Worm (Caenorhabditis elegans) whole organism, L1 larva: Measurements from ENCODE around the gene srlf-32.

Experiments used
- C16A3.4 ChIP-seq: fragments of 150-350 bp; optimal IDR thresholded peaks from 2 replicates; lab custom pipeline; 2014; ENCODE audit warnings: missing biosample characterization, missing genetic modification characterization
- C34B4.2 ChIP-seq: sonication (generic microtip); optimal IDR thresholded peaks from 2 replicates; lab custom pipeline; 2017; ENCODE audit warnings: mild to moderate bottlenecking, missing genetic modification characterization, missing compliant biosample characterization
- Y116A8C.19 ChIP-seq: sonication (generic microtip); optimal IDR thresholded peaks from 2 replicates; lab custom pipeline; 2016; ENCODE audit warnings: missing compliant biosample characterization, missing genetic modification characterization, borderline replicate concordance
- aha-1 ChIP-seq: fragments of 150-350 bp; optimal IDR thresholded peaks from 2 replicates; lab custom pipeline; 2014; ENCODE audit warnings: missing biosample characterization, missing genetic modification characterization
- alr-1 ChIP-seq: fragments of 200-800 bp; sonication (Bioruptor generic); optimal IDR thresholded peaks from 2 replicates; lab custom pipeline; 2018; ENCODE audit warnings: borderline replicate concordance, mild to moderate bottlenecking, missing genetic modification characterization, missing compliant biosample characterization
- ama-1 ChIP-seq: fragments of 150-350 bp; optimal IDR thresholded peaks from 2 replicates; lab custom pipeline; 2014
- ceh-88 ChIP-seq: fragments of 200-800 bp; sonication (Bioruptor generic); IDR thresholded peaks from 2 replicates; pipeline ENCODE4 v1.3.6; 2022; ENCODE audit warnings: missing genetic modification characterization, missing compliant biosample characterization
- dsc-1 ChIP-seq: sonication (generic microtip); optimal IDR thresholded peaks from 2 replicates; lab custom pipeline; 2016; ENCODE audit warnings: mild to moderate bottlenecking, missing genetic modification characterization, missing compliant biosample characterization
- efl-1 ChIP-seq, 4 experiments: fragments of 150-350 bp; optimal IDR thresholded peaks in 3 of 4; peaks in 1 of 4; 1 replicate in 1 of 4; 2 replicates in 3 of 4; lab custom pipeline; 2014; ENCODE audit warnings: missing biosample characterization in 2 of 4, missing genetic modification characterization in 2 of 4, missing genetic modification reagents in 2 of 4
- efl-3 ChIP-seq: fragments of 200-800 bp; sonication (Bioruptor generic); optimal IDR thresholded peaks from 2 replicates; lab custom pipeline; 2018; ENCODE audit warnings: mild to moderate bottlenecking, missing genetic modification characterization, missing compliant biosample characterization
- egl-27 ChIP-seq, 2 experiments: fragments of 150-350 bp in 1 of 2; sonication (generic microtip); optimal IDR thresholded peaks; 3 replicates each; lab custom pipeline; 2017 to 2018; ENCODE audit warnings: missing biosample characterization in 2 of 2, missing genetic modification characterization in 2 of 2, missing genetic modification reagents in 2 of 2
- ets-5 ChIP-seq: fragments of 200-800 bp; sonication (Bioruptor generic); IDR thresholded peaks from 2 replicates; pipeline ENCODE4 v1.3.6; 2022; ENCODE audit warnings: missing genetic modification characterization, missing compliant biosample characterization
- fkh-4 ChIP-seq: sonication (generic microtip); optimal IDR thresholded peaks from 2 replicates; lab custom pipeline; 2016; ENCODE audit warnings: missing compliant biosample characterization, missing genetic modification characterization, borderline replicate concordance
- fkh-8 ChIP-seq: sonication (generic microtip); optimal IDR thresholded peaks from 2 replicates; lab custom pipeline; 2016; ENCODE audit warnings: mild to moderate bottlenecking, missing genetic modification characterization, missing compliant biosample characterization
- fos-1 ChIP-seq: fragments of 150-350 bp; optimal IDR thresholded peaks from 2 replicates; lab custom pipeline; 2014; ENCODE audit warnings: missing biosample characterization, missing genetic modification characterization
- hlh-17 ChIP-seq: fragments of 200-800 bp; sonication (Bioruptor generic); optimal IDR thresholded peaks from 2 replicates; lab custom pipeline; 2018; ENCODE audit warnings: missing genetic modification characterization, mild to moderate bottlenecking, missing compliant biosample characterization, moderate library complexity, borderline replicate concordance
- irx-1 ChIP-seq: sonication (generic microtip); optimal IDR thresholded peaks from 2 replicates; lab custom pipeline; 2016; ENCODE audit warnings: missing genetic modification characterization, missing compliant biosample characterization
- isw-1 ChIP-seq: fragments of 200-800 bp; sonication (Bioruptor generic); IDR thresholded peaks from 2 replicates; pipeline ENCODE4 v1.3.6; 2022; ENCODE audit warnings: missing genetic modification characterization, missing compliant biosample characterization
- lin-14 ChIP-seq: fragments of 200-800 bp; sonication (Bioruptor generic); optimal IDR thresholded peaks from 2 replicates; lab custom pipeline; 2018; ENCODE audit warnings: mild to moderate bottlenecking, missing genetic modification characterization, moderate library complexity, missing compliant biosample characterization
- lsy-2 ChIP-seq, 2 experiments: fragments of 150-350 bp; optimal IDR thresholded peaks; 2 replicates each; lab custom pipeline; 2014; ENCODE audit warnings: missing biosample characterization in 2 of 2, missing genetic modification characterization in 2 of 2
- mab-9 ChIP-seq: fragments of 200-800 bp; sonication (Bioruptor generic); IDR thresholded peaks from 2 replicates; pipeline ENCODE4 v1.3.6; 2022; ENCODE audit warnings: missing genetic modification reagents, missing genetic modification characterization, missing compliant biosample characterization
- mdl-1 ChIP-seq, 2 experiments: fragments of 150-350 bp; optimal IDR thresholded peaks; 2 replicates each; lab custom pipeline; 2014 to 2017; ENCODE audit warnings: missing biosample characterization in 2 of 2, missing genetic modification characterization in 2 of 2, inconsistent platforms in 1 of 2
- mep-1 ChIP-seq: fragments of 150-350 bp; optimal IDR thresholded peaks from 2 replicates; lab custom pipeline; 2014; ENCODE audit warnings: missing biosample characterization, missing genetic modification characterization
- nhr-11 ChIP-seq: fragments of 150-350 bp; optimal IDR thresholded peaks from 2 replicates; lab custom pipeline; 2014; ENCODE audit warnings: missing biosample characterization, missing genetic modification characterization
- nhr-20 ChIP-seq: sonication (generic microtip); optimal IDR thresholded peaks from 2 replicates; lab custom pipeline; 2016; ENCODE audit warnings: mild to moderate bottlenecking, missing genetic modification characterization, missing compliant biosample characterization
- nhr-237 ChIP-seq: fragments of 150-350 bp; optimal IDR thresholded peaks from 2 replicates; lab custom pipeline; 2014; ENCODE audit warnings: missing biosample characterization, missing genetic modification characterization
- nhr-71 ChIP-seq: sonication (generic microtip); optimal IDR thresholded peaks from 2 replicates; lab custom pipeline; 2016; ENCODE audit warnings: mild to moderate bottlenecking, missing genetic modification characterization, moderate library complexity, missing compliant biosample characterization
- nhr-76 ChIP-seq: sonication (generic microtip); optimal IDR thresholded peaks from 2 replicates; lab custom pipeline; 2017; ENCODE audit warnings: missing biosample characterization, missing genetic modification characterization
- nhr-77 ChIP-seq: fragments of 150-350 bp; optimal IDR thresholded peaks from 2 replicates; lab custom pipeline; 2014; ENCODE audit warnings: missing biosample characterization, missing genetic modification characterization
- nhr-85 ChIP-seq: sonication (generic microtip); peaks from one replicate; lab custom pipeline; 2016; ENCODE audit warnings: missing genetic modification characterization, inconsistent platforms, missing compliant biosample characterization
- nhr-90 ChIP-seq: sonication (generic microtip); optimal IDR thresholded peaks from 2 replicates; lab custom pipeline; 2016; ENCODE audit warnings: mild to moderate bottlenecking, missing genetic modification characterization, missing compliant biosample characterization; ENCODE audit not compliant: poor library complexity
- pax-3 ChIP-seq: fragments of 200-800 bp; sonication (Bioruptor generic); optimal IDR thresholded peaks from 2 replicates; lab custom pipeline; 2018; ENCODE audit warnings: mild to moderate bottlenecking, missing genetic modification characterization, moderate library complexity, missing compliant biosample characterization
- pqm-1 ChIP-seq: sonication (generic microtip); optimal IDR thresholded peaks from 3 replicates; lab custom pipeline; 2017; ENCODE audit warnings: missing biosample characterization, missing genetic modification characterization
- rnt-1 ChIP-seq: sonication (generic microtip); optimal IDR thresholded peaks from 2 replicates; lab custom pipeline; 2016; ENCODE audit warnings: mild to moderate bottlenecking, missing genetic modification characterization, moderate library complexity, missing compliant biosample characterization
- snpc-4 ChIP-seq: fragments of 150-350 bp; optimal IDR thresholded peaks from 2 replicates; lab custom pipeline; 2014; ENCODE audit warnings: missing biosample characterization, missing genetic modification characterization
- snu-23 ChIP-seq: sonication (generic microtip); optimal IDR thresholded peaks from 2 replicates; lab custom pipeline; 2016; ENCODE audit warnings: missing genetic modification characterization, missing compliant biosample characterization
- sox-4 ChIP-seq: sonication (generic microtip); optimal IDR thresholded peaks from 2 replicates; lab custom pipeline; 2016; ENCODE audit warnings: missing genetic modification characterization, missing compliant biosample characterization
- sptf-1 ChIP-seq: fragments of 150-350 bp; optimal IDR thresholded peaks from 2 replicates; lab custom pipeline; 2014; ENCODE audit warnings: missing biosample characterization, missing genetic modification characterization
- sup-37 ChIP-seq: fragments of 200-800 bp; sonication (Bioruptor generic); optimal IDR thresholded peaks from 2 replicates; lab custom pipeline; 2018; ENCODE audit warnings: mild to moderate bottlenecking, missing genetic modification characterization, missing compliant biosample characterization
- tlp-1 ChIP-seq: fragments of 150-350 bp; optimal IDR thresholded peaks from 2 replicates; lab custom pipeline; 2014; ENCODE audit warnings: missing biosample characterization, missing genetic modification characterization
- unc-130 ChIP-seq: fragments of 150-350 bp; optimal IDR thresholded peaks from 2 replicates; lab custom pipeline; 2017; ENCODE audit warnings: missing biosample characterization, missing genetic modification characterization, inconsistent platforms
- unc-30 ChIP-seq: sonication (generic microtip); optimal IDR thresholded peaks from 2 replicates; lab custom pipeline; 2017; ENCODE audit warnings: missing biosample characterization, missing genetic modification characterization
- unc-86 ChIP-seq: sonication (generic microtip); optimal IDR thresholded peaks from 2 replicates; lab custom pipeline; 2016; ENCODE audit warnings: missing genetic modification characterization, missing compliant biosample characterization
- unc-98 ChIP-seq: fragments of 200-800 bp; sonication (Bioruptor generic); IDR thresholded peaks from 2 replicates; pipeline ENCODE4 v1.3.6; 2022; ENCODE audit warnings: missing genetic modification characterization, missing compliant biosample characterization
- vab-15 ChIP-seq: sonication (generic microtip); optimal IDR thresholded peaks from 2 replicates; lab custom pipeline; 2017; ENCODE audit warnings: missing genotype, mild to moderate bottlenecking, missing genetic modification characterization, missing compliant biosample characterization
- xbp-1 ChIP-seq: sonication (generic microtip); optimal IDR thresholded peaks from 2 replicates; lab custom pipeline; 2016; ENCODE audit warnings: missing genetic modification characterization, missing compliant biosample characterization
- zip-4 ChIP-seq: fragments of 200-800 bp; sonication (Bioruptor generic); optimal IDR thresholded peaks from 2 replicates; lab custom pipeline; 2018; ENCODE audit warnings: mild to moderate bottlenecking, missing genetic modification characterization, moderate library complexity, missing compliant biosample characterization
- ztf-11 ChIP-seq, 2 experiments: sonication (generic microtip); optimal IDR thresholded peaks; 2 replicates each; lab custom pipeline; 2016 to 2017; ENCODE audit warnings: missing genetic modification characterization in 2 of 2, missing biosample characterization in 1 of 2, missing compliant biosample characterization in 1 of 2
- ztf-4 ChIP-seq: fragments of 150-350 bp; optimal IDR thresholded peaks from 2 replicates; lab custom pipeline; 2014; ENCODE audit warnings: missing biosample characterization, missing genetic modification characterization

Gene srlf-32

DNA sequence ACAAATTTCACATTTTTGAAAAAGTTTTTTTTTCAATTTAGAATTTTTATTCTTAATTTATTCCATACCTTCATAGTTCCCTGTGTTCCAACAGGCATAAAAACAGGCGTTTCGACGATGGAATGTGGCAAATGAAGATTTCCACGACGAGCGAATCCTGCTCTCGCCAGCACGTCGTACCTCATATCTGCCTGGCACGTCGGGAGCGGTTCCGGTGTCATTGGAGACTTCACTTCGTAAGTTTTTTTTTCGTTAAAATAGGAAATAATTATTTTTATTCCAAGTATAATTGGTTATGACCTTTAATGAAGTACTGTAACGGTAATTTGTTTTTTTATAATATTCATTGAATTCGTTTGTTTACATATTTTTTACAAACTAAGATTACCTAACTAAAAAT, 33.7 kb downstream of the srlf-32 start, which contains the start of gene tgt-1:
TSS of gene tgt-1 (minus strand) at position 232 of the 400 bp plus-strand sequence.
- TF ChIP-seq efl-1 (optimal IDR thresholded peaks at IDR 0.05; lab: Kevin White, UChicago), result no peak
- TF ChIP-seq efl-1 (GFP tag; optimal IDR thresholded peaks at IDR 0.05 in 1 of 2; lab: Kevin White, UChicago), result peak in 1 of 2 experiments; percentile 28
- no peak for TF ChIP-seq rnt-1 (tag; lab: Kevin White, UChicago)
- no peak for TF ChIP-seq unc-86 (tag; lab: Kevin White, UChicago)
- TF ChIP-seq zip-4, result no peak
- peak; percentile 3 for TF ChIP-seq nhr-90 (tag; lab: Kevin White, UChicago)
- no peak for TF ChIP-seq unc-130 (tag; lab: Kevin White, UChicago)
- TF ChIP-seq tlp-1 (tag; lab: Kevin White, UChicago), result no peak
- no peak for TF ChIP-seq unc-30
- TF ChIP-seq nhr-85 (tag; lab: Kevin White, UChicago), result no peak
- no peak for TF ChIP-seq snpc-4 (tag; lab: Kevin White, UChicago)
- no peak for TF ChIP-seq lin-14
- no peak for TF ChIP-seq lsy-2 (tag; optimal IDR thresholded peaks at IDR 0.05; lab: Kevin White, UChicago)
- TF ChIP-seq fkh-8 (tag; lab: Kevin White, UChicago), result no peak
- TF ChIP-seq nhr-11 (tag; lab: Kevin White, UChicago), result no peak
- no peak for TF ChIP-seq snu-23
- no peak for TF ChIP-seq isw-1 (GFP tag; lab: Robert Waterston, UW)

DNA sequence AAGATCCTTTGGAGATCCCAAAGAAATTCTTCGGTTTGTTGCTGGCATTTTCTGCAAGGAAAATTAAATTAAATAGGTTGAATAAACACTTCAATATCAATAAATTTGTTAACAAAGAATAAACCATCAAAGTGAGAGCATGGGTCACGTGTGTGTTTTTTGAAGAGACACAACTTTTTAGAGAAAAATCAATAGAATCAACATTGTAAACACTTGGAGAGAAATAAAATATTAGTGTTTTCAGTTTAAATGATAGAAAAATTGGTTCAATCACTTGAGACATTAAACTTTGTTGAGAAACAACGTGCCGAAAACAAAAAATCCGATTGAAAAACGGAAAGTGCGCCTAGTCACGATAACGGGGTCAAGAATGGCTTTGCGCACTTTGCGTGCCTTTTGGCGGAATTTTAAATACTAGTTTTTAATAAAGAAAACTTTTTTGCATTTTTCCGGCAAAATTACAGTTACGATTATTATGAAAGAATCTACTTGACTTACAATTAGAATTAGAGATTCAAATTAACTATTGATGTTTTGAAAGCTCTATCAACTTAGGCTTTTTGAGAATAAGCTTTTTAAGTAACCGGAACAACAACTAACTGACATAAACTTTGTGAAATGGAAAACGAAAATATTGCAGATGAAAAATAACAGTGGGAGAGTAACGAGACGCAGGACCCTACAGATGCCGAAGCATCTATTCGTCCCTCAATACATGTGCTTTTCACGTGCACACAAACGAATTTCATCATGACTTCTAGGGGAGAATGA, 35.8 kb downstream of the srlf-32 start, which contains the start of gene ZK829.7:
TSS of gene ZK829.7 (minus strand) at position 51 of the 771 bp plus-strand sequence.
- peak; percentile 80 for TF ChIP-seq lsy-2 (tag; optimal IDR thresholded peaks at IDR 0.05; lab: Kevin White, UChicago)
- TF ChIP-seq alr-1 (tag; lab: Kevin White, UChicago), result no peak
- peak; percentile 61 for TF ChIP-seq nhr-77 (tag; lab: Kevin White, UChicago)
- no peak for TF ChIP-seq aha-1 (tag; lab: Kevin White, UChicago)
- peak; percentile 29 for TF ChIP-seq fkh-4 (tag; lab: Kevin White, UChicago)
- no peak for TF ChIP-seq C34B4.2 (tag; lab: Kevin White, UChicago)
- no peak for TF ChIP-seq vab-15
- peak; percentile 33 for TF ChIP-seq sup-37
- no peak for TF ChIP-seq ama-1
- peak; percentile 59 for TF ChIP-seq ztf-4 (tag; lab: Kevin White, UChicago)
- TF ChIP-seq nhr-76 (tag; lab: Kevin White, UChicago), result no peak
- no peak for TF ChIP-seq unc-98 (GFP tag; lab: Robert Waterston, UW)
- TF ChIP-seq sox-4 (tag; lab: Kevin White, UChicago), result peak; percentile 59
- TF ChIP-seq efl-3 (GFP tag; lab: Kevin White, UChicago), result no peak
- peak; percentile 80 for TF ChIP-seq rnt-1 (tag; lab: Kevin White, UChicago)
- peak; percentile 67 for TF ChIP-seq fos-1 (tag; lab: Kevin White, UChicago)
- peak; percentile 40 for TF ChIP-seq snpc-4 (tag; lab: Kevin White, UChicago)
- TF ChIP-seq ets-5 (GFP tag; lab: Robert Waterston, UW), result no peak
- TF ChIP-seq mep-1 (tag; lab: Kevin White, UChicago), result peak; percentile 91
- no peak for TF ChIP-seq hlh-17
- TF ChIP-seq pax-3 (tag; lab: Kevin White, UChicago), result peak; percentile 43
- no peak for TF ChIP-seq sptf-1 (tag; lab: Kevin White, UChicago)
- peak; percentile 91 for TF ChIP-seq nhr-71 (tag; lab: Kevin White, UChicago)
- TF ChIP-seq ceh-88, result peak; percentile 42; the same call in 1 of the 2 replicates
- TF ChIP-seq Y116A8C.19, result no peak
- TF ChIP-seq egl-27 (tag; optimal IDR thresholded peaks at IDR 0.05; lab: Kevin White, UChicago), result no peak
- TF ChIP-seq C16A3.4 (tag; lab: Kevin White, UChicago), result peak; percentile 86
- TF ChIP-seq mdl-1 (tag; optimal IDR thresholded peaks at IDR 0.05; lab: Kevin White, UChicago), result peak in 1 of 2 experiments; percentile 41
- peak; percentile 71 for TF ChIP-seq xbp-1
- TF ChIP-seq dsc-1 (tag; lab: Kevin White, UChicago), result peak; percentile 84
- peak; percentile 82 for TF ChIP-seq nhr-20 (tag; lab: Kevin White, UChicago)
- peak; percentile 90 to 97 for TF ChIP-seq efl-1 (optimal IDR thresholded peaks at IDR 0.05; lab: Kevin White, UChicago)
- peak; percentile 92 to 100 for TF ChIP-seq efl-1 (GFP tag; optimal IDR thresholded peaks at IDR 0.05 in 1 of 2; lab: Kevin White, UChicago)
- TF ChIP-seq mab-9 (GFP tag; lab: Robert Waterston, UW), result 0 out of 2 replicates have a peak, but pooled peaks have one; percentile 32
- no peak for TF ChIP-seq unc-30
- TF ChIP-seq pqm-1 (tag; lab: Kevin White, UChicago), result no peak
- TF ChIP-seq ztf-11 (tag; optimal IDR thresholded peaks at IDR 0.05; lab: Kevin White, UChicago), result peak in 1 of 2 experiments; percentile 30
- peak; percentile 79 for TF ChIP-seq irx-1
- TF ChIP-seq nhr-237 (tag; lab: Kevin White, UChicago), result peak; percentile 26
